Worm (Caenorhabditis elegans) whole organism, mixed stage, embryonic: ENCODE data around the gene acl-3.

ENCODE experiments used
- M03D4.4 ChIP-seq: sonication (generic microtip); optimal IDR thresholded peaks from 2 replicates; lab custom pipeline; 2017; ENCODE audit warnings: mild to moderate bottlenecking, missing genetic modification characterization, missing compliant biosample characterization
- bed-3 ChIP-seq: fragments of 200-800 bp; sonication (Bioruptor generic); optimal IDR thresholded peaks from 3 replicates; lab custom pipeline; 2018; ENCODE audit warnings: mild to moderate bottlenecking, missing genetic modification characterization, moderate library complexity, missing compliant biosample characterization
- blmp-1 ChIP-seq: fragments of 150-350 bp; optimal IDR thresholded peaks from 2 replicates; lab custom pipeline; 2014; ENCODE audit warnings: missing biosample characterization, missing genetic modification characterization
- ceh-39 ChIP-seq: fragments of 150-350 bp; optimal IDR thresholded peaks from 2 replicates; lab custom pipeline; 2014; ENCODE audit warnings: missing biosample characterization, missing genetic modification characterization
- ceh-43 ChIP-seq: fragments of 200-800 bp; sonication (Bioruptor generic); optimal IDR thresholded peaks from 2 replicates; lab custom pipeline; 2018; ENCODE audit warnings: mild to moderate bottlenecking, missing genetic modification characterization, moderate library complexity, missing compliant biosample characterization
- ceh-83 ChIP-seq: fragments of 200-800 bp; sonication (Bioruptor generic); optimal IDR thresholded peaks from 2 replicates; lab custom pipeline; 2018; ENCODE audit warnings: mild to moderate bottlenecking, missing genetic modification characterization, missing compliant biosample characterization
- ces-1 ChIP-seq: fragments of 150-350 bp; optimal IDR thresholded peaks from 2 replicates; lab custom pipeline; 2014; ENCODE audit warnings: missing biosample characterization, missing genetic modification reagents, missing genetic modification characterization
- cnd-1 ChIP-seq: fragments of 200-800 bp; sonication (Bioruptor generic); optimal IDR thresholded peaks from 2 replicates; lab custom pipeline; 2018; ENCODE audit warnings: mild to moderate bottlenecking, missing genetic modification characterization, missing compliant biosample characterization
- drap-1 ChIP-seq: fragments of 200-800 bp; sonication (Bioruptor generic); optimal IDR thresholded peaks from 3 replicates; lab custom pipeline; 2018; ENCODE audit warnings: mild to moderate bottlenecking, missing genetic modification characterization, missing compliant biosample characterization
- elt-1 ChIP-seq: sonication (generic microtip); optimal IDR thresholded peaks from 2 replicates; lab custom pipeline; 2017; ENCODE audit warnings: missing genetic modification characterization, mild to moderate bottlenecking, missing compliant biosample characterization, antibody characterized with exemption, moderate library complexity, borderline replicate concordance; ENCODE audit not compliant: insufficient read depth
- flh-1 ChIP-seq: fragments of 200-800 bp; sonication (Bioruptor generic); optimal IDR thresholded peaks from 2 replicates; lab custom pipeline; 2018; ENCODE audit warnings: mild to moderate bottlenecking, missing genetic modification characterization, moderate library complexity, missing compliant biosample characterization
- ham-2 ChIP-seq: fragments of 200-800 bp; sonication (Bioruptor generic); optimal IDR thresholded peaks from 2 replicates; lab custom pipeline; 2018; ENCODE audit warnings: mild to moderate bottlenecking, missing genetic modification characterization, missing compliant biosample characterization
- hlh-1 ChIP-seq: fragments of 150-350 bp; optimal IDR thresholded peaks from 2 replicates; lab custom pipeline; 2014; ENCODE audit warnings: missing biosample characterization, missing genetic modification reagents, missing genetic modification characterization
- lin-13 ChIP-seq: fragments of 150-350 bp; optimal IDR thresholded peaks from 2 replicates; lab custom pipeline; 2014; ENCODE audit warnings: missing biosample characterization, missing genetic modification characterization
- lin-32 ChIP-seq: fragments of 200-800 bp; sonication (Bioruptor generic); optimal IDR thresholded peaks from 2 replicates; lab custom pipeline; 2018; ENCODE audit warnings: mild to moderate bottlenecking, missing genetic modification characterization, missing compliant biosample characterization
- lsy-2 ChIP-seq: fragments of 150-350 bp; optimal IDR thresholded peaks from 2 replicates; lab custom pipeline; 2014; ENCODE audit warnings: missing biosample characterization, missing genetic modification characterization
- mep-1 ChIP-seq: fragments of 150-350 bp; optimal IDR thresholded peaks from 2 replicates; lab custom pipeline; 2017; ENCODE audit warnings: missing biosample characterization, missing genetic modification reagents, missing genetic modification characterization, inconsistent platforms
- mls-2 ChIP-seq: sonication (generic microtip); optimal IDR thresholded peaks from 2 replicates; lab custom pipeline; 2016; ENCODE audit warnings: mild to moderate bottlenecking, missing genetic modification characterization, moderate library complexity, missing compliant biosample characterization
- nhr-2 ChIP-seq: fragments of 150-350 bp; optimal IDR thresholded peaks from 2 replicates; lab custom pipeline; 2014; ENCODE audit warnings: missing biosample characterization, missing genetic modification characterization
- nhr-237 ChIP-seq: fragments of 150-350 bp; optimal IDR thresholded peaks from 2 replicates; lab custom pipeline; 2014; ENCODE audit warnings: missing biosample characterization, missing genetic modification characterization
- pha-4 ChIP-seq: fragments of 150-350 bp; optimal IDR thresholded peaks from 2 replicates; lab custom pipeline; 2018; ENCODE audit warnings: missing biosample characterization, missing genetic modification reagents, missing genetic modification characterization
- sem-2 ChIP-seq: fragments of 200-800 bp; sonication (Bioruptor generic); optimal IDR thresholded peaks from 2 replicates; lab custom pipeline; 2018; ENCODE audit warnings: mild to moderate bottlenecking, missing genetic modification characterization, missing compliant biosample characterization
- snpc-4 ChIP-seq: fragments of 150-350 bp; optimal IDR thresholded peaks from 2 replicates; lab custom pipeline; 2014; ENCODE audit warnings: missing biosample characterization, missing genetic modification characterization
- sptf-1 ChIP-seq: sonication (generic microtip); optimal IDR thresholded peaks from 2 replicates; lab custom pipeline; 2017; ENCODE audit warnings: mild to moderate bottlenecking, missing genetic modification characterization, moderate library complexity, missing compliant biosample characterization
- unc-120 ChIP-seq: sonication (generic microtip); optimal IDR thresholded peaks from 2 replicates; lab custom pipeline; 2017; ENCODE audit warnings: missing genetic modification characterization, missing compliant biosample characterization; ENCODE audit not compliant: poor library complexity, severe bottlenecking
- unc-39 ChIP-seq: fragments of 150-350 bp; optimal IDR thresholded peaks from 2 replicates; lab custom pipeline; 2014; ENCODE audit warnings: missing biosample characterization, missing genetic modification characterization
- unc-62 ChIP-seq: fragments of 150-350 bp; optimal IDR thresholded peaks from 2 replicates; lab custom pipeline; 2014; ENCODE audit warnings: missing biosample characterization, missing genetic modification reagents, missing genetic modification characterization
- zip-8 ChIP-seq: fragments of 150-350 bp; optimal IDR thresholded peaks from 2 replicates; lab custom pipeline; 2014; ENCODE audit warnings: missing biosample characterization, missing genetic modification characterization
- ztf-11 ChIP-seq: fragments of 150-350 bp; optimal IDR thresholded peaks from 2 replicates; lab custom pipeline; 2014; ENCODE audit warnings: missing biosample characterization, missing genetic modification characterization

The acl-3 gene

ce11 chrIV:11623060-11623459 is 28.8 kb downstream of the acl-3 start, which contains the start of gene lys-4:
Gene lys-4, minus strand, starts transcription at chrIV:11623174.
- TF ChIP-seq ham-2 (GFP tag; lab: Kevin White, UChicago) (no peak), flh-1 (GFP tag; lab: Kevin White, UChicago) (no peak)

- TF ChIP-seq blmp-1 (tag; lab: Kevin White, UChicago) (no peak), sptf-1 (tag; lab: Kevin White, UChicago) (no peak), lin-32 (GFP tag; lab: Kevin White, UChicago) (no peak), ceh-39 (tag; lab: Kevin White, UChicago) (no peak), ceh-43 (no peak), ham-2 (GFP tag; lab: Kevin White, UChicago) (no peak), unc-120 (no peak), sem-2 (GFP tag; lab: Kevin White, UChicago) (no peak), flh-1 (GFP tag; lab: Kevin White, UChicago) (no peak), lsy-2 (tag; lab: Kevin White, UChicago) (no peak)
Measured at ce11 chrIV:11622336-11622735, 29.5 kb downstream of the acl-3 start.

ce11 chrIV:11620909-11621308 is 30.9 kb downstream of the acl-3 start, which contains the start of gene dsl-5:
Gene dsl-5, minus strand, starts transcription at chrIV:11621009.
- TF ChIP-seq nhr-237 (tag; lab: Kevin White, UChicago) (no peak), elt-1 (no peak), zip-8 (peak; percentile 15), lin-13 (tag; lab: Kevin White, UChicago) (no peak), ceh-43 (no peak), ceh-83 (GFP tag; lab: Kevin White, UChicago) (no peak), ztf-11 (no peak)

- TF ChIP-seq drap-1 (GFP tag; lab: Kevin White, UChicago) (no peak), nhr-237 (tag; lab: Kevin White, UChicago) (peak; percentile 12), pha-4 (tag; lab: Kevin White, UChicago) (peak; percentile 36), flh-1 (GFP tag; lab: Kevin White, UChicago) (peak; percentile 10), unc-39 (no peak), ceh-43 (peak; percentile 69), ces-1 (GFP tag; lab: Kevin White, UChicago) (peak; percentile 40), lsy-2 (tag; lab: Kevin White, UChicago) (peak; percentile 42), nhr-2 (tag; lab: Kevin White, UChicago) (no peak), bed-3 (GFP tag; lab: Kevin White, UChicago) (peak; percentile 42), sem-2 (GFP tag; lab: Kevin White, UChicago) (peak; percentile 39), lin-13 (tag; lab: Kevin White, UChicago) (no peak), sptf-1 (tag; lab: Kevin White, UChicago) (peak; percentile 58), mls-2 (tag; lab: Kevin White, UChicago) (no peak), unc-120 (peak; percentile 19), lin-32 (GFP tag; lab: Kevin White, UChicago) (no peak), unc-62 (GFP tag; lab: Kevin White, UChicago) (no peak), elt-1 (peak; percentile 17), hlh-1 (tag; lab: Kevin White, UChicago) (peak; percentile 71), M03D4.4 (tag; lab: Kevin White, UChicago) (peak; percentile 57), zip-8 (no peak), mep-1 (tag; lab: Kevin White, UChicago) (peak; percentile 75)
- TF ChIP-seq, all 35 proteins: peak for 14
Measured at ce11 chrIV:11604909-11605308, 46.9 kb downstream of the acl-3 start, which contains the start of the genes ragc-1 and Y24F12A.1. Gene ragc-1, minus strand, starts transcription at chrIV:11604933. Gene Y24F12A.1, plus strand, starts transcription at chrIV:11605254.

- TF ChIP-seq ceh-43 (no peak), flh-1 (GFP tag; lab: Kevin White, UChicago) (no peak), snpc-4 (tag; lab: Kevin White, UChicago) (no peak), elt-1 (no peak), cnd-1 (tag; lab: Kevin White, UChicago) (no peak), sptf-1 (tag; lab: Kevin White, UChicago) (no peak), nhr-2 (tag; lab: Kevin White, UChicago) (no peak), mep-1 (tag; lab: Kevin White, UChicago) (no peak), lsy-2 (tag; lab: Kevin White, UChicago) (no peak), sem-2 (GFP tag; lab: Kevin White, UChicago) (no peak), mls-2 (tag; lab: Kevin White, UChicago) (no peak), pha-4 (tag; lab: Kevin White, UChicago) (no peak), drap-1 (GFP tag; lab: Kevin White, UChicago) (no peak), M03D4.4 (tag; lab: Kevin White, UChicago) (no peak)
Measured at ce11 chrIV:11603265-11603840, 48.5 kb downstream of the acl-3 start.
